Fruit fly (Drosophila melanogaster) whole organism, embryonic: ENCODE data around the gene borr.

ENCODE experiments used
- Atf-2 ChIP-seq: fragments of 200-800 bp; sonication (Bioruptor generic); optimal IDR thresholded peaks from 2 replicates; lab custom pipeline; 2016; ENCODE audit warnings: missing biosample characterization, missing genetic modification characterization
- B-H2 ChIP-seq: fragments of 200-800 bp; sonication (Bioruptor generic); optimal IDR thresholded peaks from 2 replicates; lab custom pipeline; 2018; ENCODE audit warnings: missing biosample characterization, mild to moderate bottlenecking, missing genetic modification characterization
- CG1024 ChIP-seq: fragments of 200-800 bp; sonication (Bioruptor generic); IDR thresholded peaks from 2 replicates; pipeline ENCODE4 v1.3.6; 2022; ENCODE audit warnings: missing biosample characterization, missing genetic modification characterization
- CG11093 ChIP-seq: fragments of 200-800 bp; sonication (Bioruptor generic); IDR thresholded peaks from 3 replicates; pipeline ENCODE4 v1.3.6; 2022; ENCODE audit warnings: missing biosample characterization, missing genetic modification characterization
- CG11560 ChIP-seq: fragments of 200-800 bp; sonication (Bioruptor generic); IDR thresholded peaks from 3 replicates; pipeline ENCODE4 v1.3.6; 2022; ENCODE audit warnings: missing biosample characterization, missing genetic modification characterization
- CG12391 ChIP-seq: fragments of 200-800 bp; sonication (Bioruptor generic); optimal IDR thresholded peaks from 3 replicates; lab custom pipeline; 2018; ENCODE audit warnings: missing biosample characterization, mild to moderate bottlenecking, missing genetic modification characterization, moderate library complexity
- CG12769 ChIP-seq: fragments of 200-800 bp; sonication (Bioruptor generic); optimal IDR thresholded peaks from 2 replicates; lab custom pipeline; 2019; ENCODE audit warnings: missing biosample characterization, mild to moderate bottlenecking, missing genetic modification characterization, moderate library complexity
- CG14441 ChIP-seq: fragments of 200-800 bp; sonication (Bioruptor generic); IDR thresholded peaks from 2 replicates; pipeline ENCODE4 v1.3.6; 2022; ENCODE audit warnings: missing biosample characterization, missing genetic modification characterization
- CG2129 ChIP-seq: fragments of 200-800 bp; sonication (Bioruptor generic); IDR thresholded peaks from 2 replicates; pipeline ENCODE4 v1.3.6; 2022; ENCODE audit warnings: missing biosample characterization, missing genetic modification characterization; ENCODE audit not compliant: partially characterized antibody
- CG2678 ChIP-seq: fragments of 200-800 bp; sonication (Bioruptor generic); optimal IDR thresholded peaks from 3 replicates; lab custom pipeline; 2019; ENCODE audit warnings: missing biosample characterization, mild to moderate bottlenecking, missing genetic modification characterization, moderate library complexity
- CG31388 ChIP-seq: fragments of 200-800 bp; sonication (Bioruptor generic); optimal IDR thresholded peaks from 2 replicates; lab custom pipeline; 2016; ENCODE audit warnings: missing biosample characterization, missing genetic modification characterization
- CG32532 ChIP-seq: fragments of 200-800 bp; sonication (Bioruptor generic); IDR thresholded peaks from 2 replicates; pipeline ENCODE4 v1.3.6; 2022; ENCODE audit warnings: missing biosample characterization, missing genetic modification characterization
- CG33213 ChIP-seq: fragments of 200-800 bp; sonication (Bioruptor generic); optimal IDR thresholded peaks from 3 replicates; lab custom pipeline; 2016; ENCODE audit warnings: missing biosample characterization, missing genetic modification characterization
- CG42726 ChIP-seq: fragments of 200-800 bp; sonication (Bioruptor generic); IDR thresholded peaks from 2 replicates; pipeline ENCODE4 v1.3.6; 2022; ENCODE audit warnings: missing biosample characterization, missing genetic modification characterization; ENCODE audit not compliant: partially characterized antibody
- CG43689 ChIP-seq: fragments of 200-800 bp; sonication (Bioruptor generic); IDR thresholded peaks from 2 replicates; pipeline ENCODE4 v1.3.6; 2022; ENCODE audit warnings: missing biosample characterization, missing genetic modification characterization
- CG6175 ChIP-seq: fragments of 200-800 bp; sonication (Bioruptor generic); IDR thresholded peaks from 3 replicates; pipeline ENCODE4 v1.3.6; 2022; ENCODE audit warnings: missing biosample characterization, missing genetic modification characterization
- CG7357 ChIP-seq: fragments of 200-800 bp; sonication (Bioruptor generic); IDR thresholded peaks from 3 replicates; pipeline ENCODE4 v1.3.6; 2022; ENCODE audit warnings: missing biosample characterization, missing genetic modification characterization
- CG7372 ChIP-seq: fragments of 200-800 bp; sonication (Bioruptor generic); IDR thresholded peaks from 2 replicates; pipeline ENCODE4 v1.3.6; 2022; ENCODE audit warnings: missing biosample characterization, missing genetic modification characterization
- CG8290 ChIP-seq, 3 experiments: fragments of 200-800 bp; sonication (Bioruptor generic); optimal IDR thresholded peaks; 2 replicates each; lab custom pipeline; 2016 to 2019; ENCODE audit warnings: missing biosample characterization in 3 of 3, missing genetic modification characterization in 3 of 3, mild to moderate bottlenecking in 2 of 3, moderate library complexity in 1 of 3
- CG9609 ChIP-seq: fragments of 200-800 bp; sonication (Bioruptor generic); optimal IDR thresholded peaks from 3 replicates; lab custom pipeline; 2016; ENCODE audit warnings: missing biosample characterization, missing genetic modification characterization
- CG9932 ChIP-seq: fragments of 200-800 bp; sonication (Bioruptor generic); IDR thresholded peaks from 2 replicates; pipeline ENCODE4 v1.3.6; 2022; ENCODE audit warnings: missing biosample characterization, missing genetic modification characterization
- Chrac-16 ChIP-seq: fragments of 200-800 bp; sonication (Bioruptor generic); optimal IDR thresholded peaks from 3 replicates; lab custom pipeline; 2016; ENCODE audit warnings: missing biosample characterization, missing genetic modification characterization
- D19B ChIP-seq: fragments of 200-800 bp; sonication (Bioruptor generic); optimal IDR thresholded peaks from 2 replicates; lab custom pipeline; 2017; ENCODE audit warnings: missing biosample characterization, mild to moderate bottlenecking, missing genetic modification characterization
- Dad ChIP-seq: fragments of 200-800 bp; sonication (Bioruptor generic); optimal IDR thresholded peaks from 3 replicates; lab custom pipeline; 2016; ENCODE audit warnings: missing biosample characterization, missing genetic modification characterization
- Dfd ChIP-seq, 2 experiments: fragments of >200 bp; optimal IDR thresholded peaks; 2 replicates each; lab custom pipeline; 2017; ENCODE audit warnings: missing biosample characterization in 2 of 2, missing genetic modification characterization in 2 of 2
- Doc3 ChIP-seq: fragments of 200-800 bp; sonication (Bioruptor generic); IDR thresholded peaks from 3 replicates; pipeline ENCODE4 v1.3.6; 2022; ENCODE audit warnings: missing biosample characterization, missing genetic modification characterization; ENCODE audit not compliant: partially characterized antibody
- Ets65A ChIP-seq: fragments of 200-800 bp; sonication (Bioruptor generic); peaks from one replicate; lab custom pipeline; 2016; ENCODE audit warnings: missing biosample characterization, missing genetic modification characterization
- HLH4C ChIP-seq: fragments of 200-800 bp; sonication (Bioruptor generic); IDR thresholded peaks from 3 replicates; pipeline ENCODE4 v1.3.6; 2022; ENCODE audit warnings: missing biosample characterization, missing genetic modification characterization; ENCODE audit not compliant: partially characterized antibody
- Hmr ChIP-seq: fragments of 200-800 bp; sonication (Bioruptor generic); optimal IDR thresholded peaks from 3 replicates; lab custom pipeline; 2017; ENCODE audit warnings: mild to moderate bottlenecking, missing biosample characterization, missing genetic modification reagents, missing genetic modification characterization
- Lpt ChIP-seq: fragments of >200 bp; optimal IDR thresholded peaks from 2 replicates; lab custom pipeline; 2018; ENCODE audit warnings: missing biosample characterization, missing genetic modification characterization
- Med ChIP-seq: fragments of 200-800 bp; sonication (Bioruptor generic); peaks from one replicate; lab custom pipeline; 2016; ENCODE audit warnings: missing biosample characterization, missing genetic modification characterization, mild to moderate bottlenecking, inconsistent platforms, moderate library complexity
- Mes4 ChIP-seq: fragments of 200-800 bp; sonication (Bioruptor generic); optimal IDR thresholded peaks from 2 replicates; lab custom pipeline; 2016; ENCODE audit warnings: missing biosample characterization, missing genetic modification characterization
- Mrtf ChIP-seq: fragments of 200-800 bp; sonication (Bioruptor generic); IDR thresholded peaks from 3 replicates; pipeline ENCODE4 v1.3.6; 2022; ENCODE audit warnings: missing biosample characterization, missing genetic modification characterization
- NFAT ChIP-seq: fragments of 200-800 bp; sonication (Bioruptor generic); IDR thresholded peaks from 2 replicates; pipeline ENCODE4 v1.3.6; 2022; ENCODE audit warnings: missing biosample characterization, missing genetic modification characterization
- Ravus ChIP-seq: fragments of 200-800 bp; sonication (Bioruptor generic); IDR thresholded peaks from 2 replicates; pipeline ENCODE4 v1.3.6; 2022; ENCODE audit warnings: missing biosample characterization, missing genetic modification characterization
- Rfx ChIP-seq: fragments of 200-800 bp; sonication (Bioruptor generic); IDR thresholded peaks from 2 replicates; pipeline ENCODE4 v1.3.6; 2022; ENCODE audit warnings: missing biosample characterization, missing genetic modification characterization
- Xbp1 ChIP-seq: fragments of 200-800 bp; sonication (Bioruptor generic); optimal IDR thresholded peaks from 3 replicates; lab custom pipeline; 2016; ENCODE audit warnings: missing biosample characterization, mild to moderate bottlenecking, missing genetic modification characterization
- bowl ChIP-seq: fragments of 200-800 bp; sonication (Bioruptor generic); IDR thresholded peaks from 2 replicates; pipeline ENCODE4 v1.3.6; 2022; ENCODE audit warnings: missing biosample characterization, missing genetic modification characterization
- chinmo ChIP-seq: fragments of 200-800 bp; sonication (Bioruptor generic); IDR thresholded peaks from 4 replicates; pipeline ENCODE4 v1.3.6; 2022; ENCODE audit warnings: missing biosample characterization, missing genetic modification characterization; ENCODE audit not compliant: partially characterized antibody
- exex ChIP-seq: fragments of 200-800 bp; sonication (Bioruptor generic); optimal IDR thresholded peaks from 4 replicates; lab custom pipeline; 2018; ENCODE audit warnings: missing biosample characterization, mild to moderate bottlenecking, missing genetic modification characterization, moderate library complexity
- gce ChIP-seq: fragments of 200-800 bp; sonication (Bioruptor generic); IDR thresholded peaks from 3 replicates; pipeline ENCODE4 v1.3.6; 2022; ENCODE audit warnings: missing biosample characterization, missing genetic modification characterization
- jing ChIP-seq: fragments of 200-800 bp; sonication (Bioruptor generic); optimal IDR thresholded peaks from 2 replicates; lab custom pipeline; 2018; ENCODE audit warnings: missing biosample characterization, mild to moderate bottlenecking, missing genetic modification characterization
- nerfin-1 ChIP-seq: fragments of 200-800 bp; sonication (Bioruptor generic); optimal IDR thresholded peaks from 3 replicates; lab custom pipeline; 2019; ENCODE audit warnings: missing biosample characterization, mild to moderate bottlenecking, missing genetic modification characterization, moderate library complexity
- pb ChIP-seq: fragments of 200-800 bp; sonication (Bioruptor generic); optimal IDR thresholded peaks from 3 replicates; lab custom pipeline; 2016; ENCODE audit warnings: missing biosample characterization, missing genetic modification characterization
- pita ChIP-seq: fragments of 200-800 bp; sonication (Bioruptor generic); optimal IDR thresholded peaks from 2 replicates; lab custom pipeline; 2017; ENCODE audit warnings: missing biosample characterization, mild to moderate bottlenecking, missing genetic modification characterization
- ro ChIP-seq: fragments of 200-800 bp; sonication (Bioruptor generic); IDR thresholded peaks from 2 replicates; pipeline ENCODE4 v1.3.6; 2022; ENCODE audit warnings: missing biosample characterization, missing genetic modification characterization
- sqz ChIP-seq: fragments of 200-800 bp; sonication (Bioruptor generic); optimal IDR thresholded peaks from 3 replicates; lab custom pipeline; 2018; ENCODE audit warnings: missing biosample characterization, mild to moderate bottlenecking, missing genetic modification characterization
- sug ChIP-seq: fragments of 200-800 bp; optimal IDR thresholded peaks from 2 replicates; lab custom pipeline; 2019; ENCODE audit warnings: missing biosample characterization, mild to moderate bottlenecking, missing genetic modification characterization, moderate library complexity
- tgo ChIP-seq: fragments of 200-800 bp; sonication (Bioruptor generic); IDR thresholded peaks from 3 replicates; pipeline ENCODE4 v1.3.6; 2022; ENCODE audit warnings: missing biosample characterization, missing genetic modification characterization
- usp ChIP-seq: fragments of >200 bp; optimal IDR thresholded peaks from 2 replicates; lab custom pipeline; 2017; ENCODE audit warnings: missing biosample characterization, missing genetic modification characterization

The borr gene

dm6 chr2L:9234104-9234503, 18.8 kb downstream of the borr start (continued):
- TF ChIP-seq chinmo (GFP tag; lab: Robert Waterston, UW) = no peak
- no peak for TF ChIP-seq CG43689 (GFP tag; lab: Robert Waterston, UW)
- TF ChIP-seq pita (GFP tag; lab: Kevin White, UChicago) = no peak
- TF ChIP-seq Dad (GFP tag; lab: Kevin White, UChicago) = no peak
- TF ChIP-seq ro (GFP tag; lab: Robert Waterston, UW) = no peak
- no peak for TF ChIP-seq Chrac-16 (GFP tag; lab: Kevin White, UChicago)
- TF ChIP-seq CG42726 (GFP tag; lab: Robert Waterston, UW) = no peak
- peak in 1 of 2 experiments; percentile 82 for TF ChIP-seq Dfd (GFP tag; optimal IDR thresholded peaks at IDR 0.05; lab: Kevin White, UChicago)
- TF ChIP-seq Rfx (GFP tag; lab: Robert Waterston, UW) = no peak
- TF ChIP-seq Mes4 (GFP tag; lab: Kevin White, UChicago) = no peak
- TF ChIP-seq Xbp1 (GFP tag; lab: Kevin White, UChicago) = no peak
- TF ChIP-seq CG11560 (tag; lab: Robert Waterston, UW) = 0 out of 3 replicates have a peak, but pooled peaks have one; percentile 25
- no peak for TF ChIP-seq CG2129 (GFP tag; lab: Robert Waterston, UW)
- TF ChIP-seq CG1024 = no peak
- TF ChIP-seq CG33213 (GFP tag; lab: Kevin White, UChicago) = no peak
- no peak for TF ChIP-seq CG12391
- no peak for TF ChIP-seq tgo (GFP tag; lab: Robert Waterston, UW)
- TF ChIP-seq CG7357 (GFP tag; lab: Robert Waterston, UW) = no peak
- 0 out of 2 replicates have a peak, but pooled peaks have one; percentile 17 for TF ChIP-seq bowl (GFP tag; lab: Robert Waterston, UW)
- TF ChIP-seq D19B (GFP tag; lab: Kevin White, UChicago) = no peak
- TF ChIP-seq Ravus (GFP tag; lab: Robert Waterston, UW) = no peak
- no peak for TF ChIP-seq Lpt
- no peak for TF ChIP-seq HLH4C (GFP tag; lab: Robert Waterston, UW)
- no peak for TF ChIP-seq Atf-2 (GFP tag; lab: Kevin White, UChicago)
- TF ChIP-seq Doc3 (GFP tag; lab: Robert Waterston, UW) = 0 out of 3 replicates have a peak, but pooled peaks have one; percentile 12
- no peak for TF ChIP-seq gce (GFP tag; lab: Robert Waterston, UW)
- TF ChIP-seq jing (GFP tag; lab: Kevin White, UChicago) = no peak
- TF ChIP-seq usp (GFP tag; lab: Kevin White, UChicago) = no peak
- no peak for TF ChIP-seq CG31388 (GFP tag; lab: Kevin White, UChicago)
- no peak for TF ChIP-seq sqz (GFP tag; lab: Kevin White, UChicago)
- no peak for TF ChIP-seq pb (GFP tag; lab: Kevin White, UChicago)
- TF ChIP-seq nerfin-1 (tag; lab: Kevin White, UChicago) = no peak
- no peak for TF ChIP-seq CG2678 (tag; lab: Kevin White, UChicago)

- peak; percentile 44; the same call in 1 of the 2 replicates for TF ChIP-seq Rfx (GFP tag; lab: Robert Waterston, UW)
- 0 out of 3 replicates have a peak, but pooled peaks have one; percentile 23 for TF ChIP-seq CG11093
- TF ChIP-seq CG9609 = no peak
- TF ChIP-seq exex = peak; percentile 60
- TF ChIP-seq B-H2 (GFP tag; lab: Kevin White, UChicago) = peak; percentile 9
- TF ChIP-seq CG9932 (GFP tag; lab: Robert Waterston, UW) = peak; percentile 10; the same call in 1 of the 2 replicates
- peak; percentile 47 for TF ChIP-seq CG14441 (GFP tag; lab: Robert Waterston, UW)
- TF ChIP-seq Ets65A (GFP tag; lab: Kevin White, UChicago) = peak; percentile 66
- no peak for TF ChIP-seq CG8290 (GFP tag; optimal IDR thresholded peaks at IDR 0.05; lab: Kevin White, UChicago)
- peak in 1 of 2 experiments; percentile 42 for TF ChIP-seq CG8290 (tag; optimal IDR thresholded peaks at IDR 0.05; lab: Kevin White, UChicago)
- TF ChIP-seq NFAT = 0 out of 2 replicates have a peak, but pooled peaks have one; percentile 20
- TF ChIP-seq Mrtf (GFP tag; lab: Robert Waterston, UW) = no peak
- peak; percentile 16 for TF ChIP-seq Hmr (GFP tag; lab: Kevin White, UChicago)
- TF ChIP-seq CG6175 (GFP tag; lab: Robert Waterston, UW) = 0 out of 3 replicates have a peak, but pooled peaks have one; percentile 30
- peak; percentile 34; the same call in 1 of the 2 replicates for TF ChIP-seq CG32532 (GFP tag; lab: Robert Waterston, UW)
- TF ChIP-seq sug = peak; percentile 25
- TF ChIP-seq Med (GFP tag; lab: Kevin White, UChicago) = peak; percentile 62
- TF ChIP-seq CG7372 (GFP tag; lab: Robert Waterston, UW) = peak; percentile 48; the same call in 1 of the 2 replicates
- peak; percentile 34 for TF ChIP-seq CG12769 (tag; lab: Kevin White, UChicago)
Measured at dm6 chr2L:9231760-9232431, 21.0 kb downstream of the borr start.
